Fruit fly (Drosophila melanogaster) Kc167 (cell line): Measurements from ENCODE around the gene Fit1.

Source experiments
- Myc ChIP-seq: fragments of >200 bp; optimal IDR thresholded peaks from 2 replicates; lab custom pipeline; 2017; ENCODE audit warnings: missing external identifiers
- Sin3A ChIP-seq: fragments of >200 bp; optimal IDR thresholded peaks from 2 replicates; lab custom pipeline; 2018; ENCODE audit warnings: missing external identifiers
- h ChIP-seq: fragments of >200 bp; optimal IDR thresholded peaks from 3 replicates; lab custom pipeline; 2018; ENCODE audit warnings: missing external identifiers
- insv ChIP-seq: fragments of >200 bp; optimal IDR thresholded peaks from 3 replicates; lab custom pipeline; 2018; ENCODE audit warnings: missing external identifiers
- psq ChIP-seq: fragments of >200 bp; optimal IDR thresholded peaks from 2 replicates; lab custom pipeline; 2017; ENCODE audit warnings: missing external identifiers
- ttk ChIP-seq: sonication (Bioruptor generic); optimal IDR thresholded peaks from 2 replicates; lab custom pipeline; 2017; ENCODE audit warnings: missing external identifiers

Gene Fit1

dm6 chr3L:4138804-4139521 lies 35.6 kb downstream of the Fit1 start, which contains the start of the genes Rop and Ras64B:
TSS of gene Rop (minus strand) at chr3L:4138996.
TSS of gene Ras64B (plus strand) at chr3L:4139076.
- no peak for TF ChIP-seq Sin3A
- TF ChIP-seq ttk (lab: Kevin White, UChicago) = no peak
- no peak for TF ChIP-seq Myc (lab: Kevin White, UChicago)
- no peak for TF ChIP-seq insv (lab: Kevin White, UChicago)
- TF ChIP-seq psq = no peak
- no peak for TF ChIP-seq h (lab: Kevin White, UChicago)

dm6 chr3L:4141167-4141566 lies 37.8 kb downstream of the Fit1 start, which contains the start of gene Akh:
TSS of gene Akh (plus strand) at chr3L:4141467.
- no peak for TF ChIP-seq psq
- TF ChIP-seq ttk (lab: Kevin White, UChicago) = no peak
- TF ChIP-seq h (lab: Kevin White, UChicago) = no peak
- no peak for TF ChIP-seq Sin3A
- TF ChIP-seq insv (lab: Kevin White, UChicago) = no peak
- TF ChIP-seq Myc (lab: Kevin White, UChicago) = no peak

dm6 chr3L:4142064-4142463 lies 38.7 kb downstream of the Fit1 start, which contains the start of gene CG32260:
TSS of gene CG32260 (plus strand) at chr3L:4142364.
- TF ChIP-seq Myc (lab: Kevin White, UChicago) (no peak), ttk (lab: Kevin White, UChicago) (no peak), Sin3A (no peak), insv (lab: Kevin White, UChicago) (no peak), psq (no peak)

DNA sequence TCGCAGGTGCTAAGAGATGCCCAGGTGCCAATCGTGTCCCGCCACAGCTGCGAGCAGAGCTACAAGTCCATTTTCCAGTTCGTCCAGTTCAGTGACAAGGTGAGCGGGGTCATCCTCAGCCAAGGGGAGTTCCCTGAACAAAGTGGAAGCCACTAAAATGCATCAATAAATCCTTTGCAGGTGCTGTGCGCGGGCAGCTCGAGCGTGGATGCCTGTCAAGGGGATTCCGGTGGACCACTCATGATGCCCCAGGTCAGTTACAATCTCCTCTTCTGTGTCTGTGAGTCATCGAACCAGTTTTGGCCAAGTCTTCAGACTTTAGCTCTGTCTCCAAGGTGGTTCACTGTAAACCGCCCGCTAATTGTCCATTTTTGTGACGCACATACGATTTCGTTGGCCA lies 41.9 kb downstream of the Fit1 start:
- TF ChIP-seq insv (lab: Kevin White, UChicago) = no peak
- TF ChIP-seq ttk (lab: Kevin White, UChicago) = no peak
- TF ChIP-seq Myc (lab: Kevin White, UChicago) = no peak
- TF ChIP-seq h (lab: Kevin White, UChicago) = no peak
- no peak for TF ChIP-seq psq
- TF ChIP-seq Sin3A = no peak

DNA sequence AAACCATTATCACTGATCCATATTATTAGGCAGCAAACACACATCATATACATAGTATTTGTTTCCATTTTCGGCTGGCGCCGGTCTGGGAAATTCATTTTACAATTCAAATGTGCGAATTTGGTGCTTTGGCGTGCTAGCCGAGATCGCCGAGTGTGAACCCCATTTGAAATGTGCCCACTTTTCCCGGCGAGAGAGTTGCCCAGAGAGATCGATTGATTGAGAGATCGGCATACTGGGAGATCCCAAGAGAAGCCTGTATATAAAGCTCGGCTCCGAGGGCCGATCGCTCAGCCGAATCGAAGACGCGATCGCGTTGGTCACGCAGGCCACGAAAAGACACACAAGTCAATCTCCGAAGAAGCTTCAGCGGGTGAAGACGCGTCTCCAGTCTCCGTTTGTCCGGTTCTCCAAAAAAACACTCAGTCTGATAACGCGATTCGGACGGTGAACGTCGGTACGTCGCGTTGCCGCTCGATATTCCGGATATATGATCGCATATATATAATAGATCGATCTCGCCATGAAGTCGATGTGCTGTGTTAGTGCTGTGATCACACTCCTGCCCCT lies 45.1 kb downstream of the Fit1 start, which contains the start of gene CG1299:
Gene CG1299, plus strand, starts transcription at position 291 of the 570 bp plus-strand sequence.
- TF ChIP-seq Sin3A (no peak), psq (no peak), Myc (lab: Kevin White, UChicago) (no peak)
